Worm (Caenorhabditis elegans): ENCODE results near the gene C33F10.11.

DNA sequence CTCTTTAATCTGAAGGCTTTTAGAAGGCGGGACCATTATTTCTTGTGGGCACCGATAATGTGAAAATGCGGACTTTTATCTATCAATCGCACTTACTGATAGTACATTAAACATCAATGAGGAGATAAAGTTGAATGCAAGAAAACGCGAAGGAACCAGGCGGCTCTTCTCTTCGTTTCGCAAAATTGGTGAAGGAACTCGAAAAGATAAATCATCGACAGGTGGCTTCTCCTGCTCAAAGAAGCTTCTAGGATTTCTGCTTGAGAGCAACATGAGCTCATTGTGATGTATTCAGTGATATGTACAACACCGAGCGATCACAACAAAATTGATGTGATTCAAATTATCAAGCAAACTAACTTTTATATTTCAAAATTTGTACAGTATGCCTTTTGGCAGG lies 28.9 kb downstream of the C33F10.11 start:
- no peak for TF ChIP-seq ceh-27 (GFP tag; optimal IDR thresholded peaks at IDR 0.05)
- TF ChIP-seq nhr-179 (tag; optimal IDR thresholded peaks at IDR 0.05): no peak
- no peak for TF ChIP-seq ceh-40 (GFP tag; IDR thresholded peaks at IDR 0.05)
- TF ChIP-seq nhr-120 (GFP tag; IDR thresholded peaks at IDR 0.05): no peak
- no peak for TF ChIP-seq ztf-3 (GFP tag; optimal IDR thresholded peaks at IDR 0.05)
- TF ChIP-seq pha-4 (tag; optimal IDR thresholded peaks at IDR 0.05): no peak
- TF ChIP-seq zfh-2 (GFP tag; conservative IDR thresholded peaks at IDR 0.05): no peak
- no peak for TF ChIP-seq unc-62 (GFP tag; optimal IDR thresholded peaks at IDR 0.05)
- TF ChIP-seq dpl-1 (GFP tag; optimal IDR thresholded peaks at IDR 0.05): no peak
- TF ChIP-seq unc-130 (GFP tag; optimal IDR thresholded peaks at IDR 0.05): no peak
